Worm (Caenorhabditis elegans): ENCODE data around the gene C27D6.1.
A peak's percentile ranks its signal among the peaks of the same experiment; 100 is the strongest.

C27D6.1 gene

ce11 chrII:5200987-5201582 lies 28.5 kb downstream of the C27D6.1 start:
- TF ChIP-seq nhr-12 (tag; optimal IDR thresholded peaks at IDR 0.05) (no peak), nfya-1 (tag; optimal IDR thresholded peaks at IDR 0.05; ENCODE audit: insufficient read depth) (peak; percentile 59), hmg-11 (tag; optimal IDR thresholded peaks at IDR 0.05) (peak; percentile 3), mdl-1 (tag; optimal IDR thresholded peaks at IDR 0.05) (no peak), lsy-12 (tag; optimal IDR thresholded peaks at IDR 0.05) (no peak), nhr-11 (tag; optimal IDR thresholded peaks at IDR 0.05) (no peak), ceh-82 (tag; optimal IDR thresholded peaks at IDR 0.05) (no peak), elt-2 (tag; optimal IDR thresholded peaks at IDR 0.05) (no peak), eor-1 (tag; optimal IDR thresholded peaks at IDR 0.05) (no peak), tbx-2 (tag; optimal IDR thresholded peaks at IDR 0.05) (no peak), R02D3.7 (tag; optimal IDR thresholded peaks at IDR 0.05) (no peak), ztf-4 (tag; optimal IDR thresholded peaks at IDR 0.05) (no peak), nhr-23 (tag; optimal IDR thresholded peaks at IDR 0.05) (peak; percentile 0), elt-3 (tag; optimal IDR thresholded peaks at IDR 0.05) (no peak), ama-1 (optimal IDR thresholded peaks at IDR 0.05) (peak; percentile 30), nhr-43 (tag; optimal IDR thresholded peaks at IDR 0.05; ENCODE audit: poor library complexity, severe bottlenecking) (no peak), pha-4 (tag; optimal IDR thresholded peaks at IDR 0.05) (peak; percentile 56), ZK546.5 (tag; optimal IDR thresholded peaks at IDR 0.05) (no peak), snpc-4 (tag; optimal IDR thresholded peaks at IDR 0.05) (peak; percentile 63), jun-1 (tag; optimal IDR thresholded peaks at IDR 0.05) (no peak), mml-1 (tag; optimal IDR thresholded peaks at IDR 0.05) (no peak), ceh-28 (tag; optimal IDR thresholded peaks at IDR 0.05) (no peak), sea-2 (GFP tag; optimal IDR thresholded peaks at IDR 0.05) (no peak), elt-1 (tag; optimal IDR thresholded peaks at IDR 0.05) (peak; percentile 9), lin-15B (tag; optimal IDR thresholded peaks at IDR 0.05) (no peak), nhr-77 (tag; optimal IDR thresholded peaks at IDR 0.05) (no peak), egl-27 (tag; optimal IDR thresholded peaks at IDR 0.05) (no peak), egl-5 (tag; optimal IDR thresholded peaks at IDR 0.05) (peak; percentile 37), aly-2 (tag; optimal IDR thresholded peaks at IDR 0.05) (no peak), ceh-16 (tag; optimal IDR thresholded peaks at IDR 0.05) (no peak)

DNA sequence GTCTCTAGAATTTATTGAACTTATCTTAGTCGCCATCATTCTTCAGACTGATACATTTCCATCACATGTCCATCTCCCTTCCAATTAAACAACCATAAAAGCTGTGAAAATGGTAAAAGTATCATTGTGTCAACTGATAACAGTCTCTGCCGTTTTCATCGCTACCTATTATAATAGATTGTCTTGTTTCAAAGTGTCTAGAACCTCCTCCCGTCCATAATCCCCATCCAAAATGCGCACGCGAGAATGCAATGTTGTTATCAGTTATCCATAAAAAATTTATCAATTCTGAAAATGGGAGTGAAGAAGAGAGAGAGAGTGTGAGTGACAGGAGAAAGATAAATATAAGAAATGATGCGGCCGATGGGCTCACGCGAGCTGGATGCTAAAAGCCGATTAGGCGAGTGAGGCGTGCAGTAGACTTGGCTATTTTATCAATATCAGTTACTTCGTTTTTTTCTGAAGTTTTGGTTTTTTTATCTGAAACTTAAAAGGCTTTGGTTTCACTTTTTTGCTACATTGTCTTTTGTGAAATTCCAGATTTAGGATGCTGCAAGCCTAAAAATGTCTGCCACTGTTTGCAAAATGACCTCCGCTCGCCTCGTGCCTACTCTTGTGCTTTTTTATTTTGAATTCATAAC lies 29.5 kb downstream of the C27D6.1 start:
- TF ChIP-seq nfya-1 (tag; optimal IDR thresholded peaks at IDR 0.05; ENCODE audit: insufficient read depth), result peak; percentile 12
- no peak for TF ChIP-seq ztf-4 (tag; optimal IDR thresholded peaks at IDR 0.05)
- no peak for TF ChIP-seq egl-27 (tag; optimal IDR thresholded peaks at IDR 0.05)
- TF ChIP-seq pha-4 (tag; optimal IDR thresholded peaks at IDR 0.05), result peak; percentile 33
- peak; percentile 98 for TF ChIP-seq pqm-1 (tag; optimal IDR thresholded peaks at IDR 0.05)
- no peak for TF ChIP-seq elt-3 (tag; optimal IDR thresholded peaks at IDR 0.05)
- TF ChIP-seq nhr-237 (tag; optimal IDR thresholded peaks at IDR 0.05), result no peak
- TF ChIP-seq fkh-10 (GFP tag; optimal IDR thresholded peaks at IDR 0.05), result no peak
- TF ChIP-seq ztf-11 (tag; optimal IDR thresholded peaks at IDR 0.05), result no peak
- TF ChIP-seq R02D3.7 (tag; optimal IDR thresholded peaks at IDR 0.05), result no peak
- TF ChIP-seq nhr-67 (tag; optimal IDR thresholded peaks at IDR 0.05), result no peak
- TF ChIP-seq hmg-11 (tag; optimal IDR thresholded peaks at IDR 0.05), result no peak
- TF ChIP-seq ceh-16 (tag; optimal IDR thresholded peaks at IDR 0.05), result no peak
- TF ChIP-seq mml-1 (tag; optimal IDR thresholded peaks at IDR 0.05), result no peak
- TF ChIP-seq nhr-12 (tag; optimal IDR thresholded peaks at IDR 0.05), result no peak
- no peak for TF ChIP-seq nhr-11 (tag; optimal IDR thresholded peaks at IDR 0.05)
- peak; percentile 75 for TF ChIP-seq jun-1 (tag; optimal IDR thresholded peaks at IDR 0.05)
- TF ChIP-seq unc-62 (GFP tag; optimal IDR thresholded peaks at IDR 0.05), result no peak
- TF ChIP-seq lsy-12 (tag; optimal IDR thresholded peaks at IDR 0.05), result no peak
- no peak for TF ChIP-seq nhr-28 (tag; optimal IDR thresholded peaks at IDR 0.05)
- no peak for TF ChIP-seq nhr-23 (tag; optimal IDR thresholded peaks at IDR 0.05)
- no peak for TF ChIP-seq nhr-76 (tag; optimal IDR thresholded peaks at IDR 0.05)
- no peak for TF ChIP-seq mdl-1 (tag; optimal IDR thresholded peaks at IDR 0.05)
- TF ChIP-seq nhr-25 (tag; optimal IDR thresholded peaks at IDR 0.05), result no peak
- no peak for TF ChIP-seq fos-1 (tag; optimal IDR thresholded peaks at IDR 0.05)
- no peak for TF ChIP-seq egl-5 (tag; optimal IDR thresholded peaks at IDR 0.05)
- no peak for TF ChIP-seq tbx-2 (tag; optimal IDR thresholded peaks at IDR 0.05)
- TF ChIP-seq unc-39 (tag; optimal IDR thresholded peaks at IDR 0.05), result no peak
- no peak for TF ChIP-seq daf-12 (tag; optimal IDR thresholded peaks at IDR 0.05)
- no peak for TF ChIP-seq eor-1 (tag; optimal IDR thresholded peaks at IDR 0.05)
- peak; percentile 49 for TF ChIP-seq ama-1 (optimal IDR thresholded peaks at IDR 0.05)
- TF ChIP-seq ceh-9 (tag; optimal IDR thresholded peaks at IDR 0.05), result no peak
- peak; percentile 100 for TF ChIP-seq elt-2 (tag; optimal IDR thresholded peaks at IDR 0.05)
- TF ChIP-seq zag-1 (tag; optimal IDR thresholded peaks at IDR 0.05), result no peak
- no peak for TF ChIP-seq aly-2 (tag; optimal IDR thresholded peaks at IDR 0.05)
- no peak for TF ChIP-seq ceh-28 (tag; optimal IDR thresholded peaks at IDR 0.05)
- no peak for TF ChIP-seq elt-1 (tag; optimal IDR thresholded peaks at IDR 0.05)

All from whole organism, L3 larva.